Worm (Caenorhabditis elegans) whole organism, L1 larva: ENCODE measurements around the gene Y51A2D.18.

ENCODE experiments used
- ceh-82 ChIP-seq, 3 experiments: fragments of 150-350 bp in 1 of 3; sonication (generic microtip) in 2 of 3; optimal IDR thresholded peaks; 2 replicates each; lab custom pipeline; 2014 to 2017; ENCODE audit warnings: missing biosample characterization in 3 of 3, missing genetic modification characterization in 3 of 3
- dpl-1 ChIP-seq, 3 experiments: fragments of 150-350 bp in 2 of 3; sonication (generic microtip) in 1 of 3; optimal IDR thresholded peaks; 2 replicates each; lab custom pipeline; 2014 to 2017; ENCODE audit warnings: missing biosample characterization in 3 of 3, missing genetic modification characterization in 3 of 3, missing genetic modification reagents in 3 of 3
- elt-2 ChIP-seq: sonication (generic microtip); optimal IDR thresholded peaks from 2 replicates; lab custom pipeline; 2016; ENCODE audit warnings: missing genetic modification characterization, mild to moderate bottlenecking, inconsistent platforms, missing compliant biosample characterization, missing genetic modification reagents
- fkh-10 ChIP-seq: sonication (generic microtip); optimal IDR thresholded peaks from 2 replicates; lab custom pipeline; 2017; ENCODE audit warnings: missing biosample characterization, missing genetic modification reagents, missing genetic modification characterization
- fkh-8 ChIP-seq: sonication (generic microtip); optimal IDR thresholded peaks from 2 replicates; lab custom pipeline; 2016; ENCODE audit warnings: mild to moderate bottlenecking, missing genetic modification characterization, missing compliant biosample characterization
- mdl-1 ChIP-seq, 2 experiments: fragments of 150-350 bp; optimal IDR thresholded peaks; 2 replicates each; lab custom pipeline; 2014 to 2017; ENCODE audit warnings: missing biosample characterization in 2 of 2, missing genetic modification characterization in 2 of 2, inconsistent platforms in 1 of 2
- mep-1 ChIP-seq: fragments of 150-350 bp; optimal IDR thresholded peaks from 2 replicates; lab custom pipeline; 2014; ENCODE audit warnings: missing biosample characterization, missing genetic modification characterization
- nhr-76 ChIP-seq: sonication (generic microtip); optimal IDR thresholded peaks from 2 replicates; lab custom pipeline; 2017; ENCODE audit warnings: missing biosample characterization, missing genetic modification characterization
- skn-1 ChIP-seq: fragments of 150-350 bp; optimal IDR thresholded peaks from 2 replicates; lab custom pipeline; 2014; ENCODE audit warnings: missing biosample characterization, missing genetic modification characterization
- snu-23 ChIP-seq: sonication (generic microtip); optimal IDR thresholded peaks from 2 replicates; lab custom pipeline; 2016; ENCODE audit warnings: missing genetic modification characterization, missing compliant biosample characterization
- unc-62 ChIP-seq: fragments of 150-350 bp; optimal IDR thresholded peaks from 2 replicates; lab custom pipeline; 2014; ENCODE audit warnings: missing biosample characterization, missing genetic modification reagents, missing genetic modification characterization
- unc-86 ChIP-seq: sonication (generic microtip); optimal IDR thresholded peaks from 2 replicates; lab custom pipeline; 2016; ENCODE audit warnings: missing genetic modification characterization, missing compliant biosample characterization
- zag-1 ChIP-seq: fragments of 150-350 bp; optimal IDR thresholded peaks from 2 replicates; lab custom pipeline; 2014; ENCODE audit warnings: missing biosample characterization, missing genetic modification characterization

DNA sequence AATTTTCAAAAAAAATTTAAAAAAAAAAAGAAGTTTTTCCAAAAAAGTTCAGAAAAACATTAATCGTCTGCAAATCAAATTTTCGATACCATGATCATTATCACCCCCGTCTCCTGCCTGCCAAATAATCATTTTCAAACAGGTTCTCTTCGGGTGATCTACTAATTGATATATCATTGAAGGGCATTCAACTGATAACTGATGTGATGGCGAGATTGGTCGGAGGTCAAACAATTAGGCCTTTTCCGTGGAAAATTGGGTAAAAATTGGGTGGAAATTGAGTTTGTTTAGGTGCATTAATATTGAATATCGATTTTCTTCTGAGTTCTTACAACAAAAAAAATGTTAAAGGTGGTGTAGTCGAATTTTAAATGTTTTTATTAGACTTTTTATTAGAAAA, at the start of gene Y51A2D.18:
- TF ChIP-seq mep-1 (no peak), zag-1 (tag; lab: Kevin White, UChicago) (no peak), dpl-1 (GFP tag; optimal IDR thresholded peaks at IDR 0.05; lab: Kevin White, UChicago) (no peak), fkh-10 (no peak), skn-1 (tag; lab: Kevin White, UChicago) (no peak), elt-2 (tag; lab: Kevin White, UChicago) (no peak), snu-23 (no peak), unc-86 (tag; lab: Kevin White, UChicago) (no peak), unc-62 (no peak), nhr-76 (tag; lab: Kevin White, UChicago) (no peak), mdl-1 (tag; optimal IDR thresholded peaks at IDR 0.05; lab: Kevin White, UChicago) (no peak), ceh-82 (tag; optimal IDR thresholded peaks at IDR 0.05; lab: Kevin White, UChicago) (no peak), fkh-8 (tag; lab: Kevin White, UChicago) (no peak)
